Worm (Caenorhabditis elegans) whole organism, L3 larva: ENCODE measurements around the gene srd-74.

ENCODE experiments used
- R02D3.7 ChIP-seq: fragments of 150-350 bp; optimal IDR thresholded peaks from 2 replicates; lab custom pipeline; 2014; ENCODE audit warnings: missing biosample characterization, missing genetic modification characterization
- ZK546.5 ChIP-seq: sonication (generic microtip); optimal IDR thresholded peaks from 2 replicates; lab custom pipeline; 2017; ENCODE audit warnings: missing biosample characterization, missing genetic modification characterization
- aly-2 ChIP-seq: fragments of 150-350 bp; optimal IDR thresholded peaks from 2 replicates; lab custom pipeline; 2014; ENCODE audit warnings: missing biosample characterization, missing genetic modification characterization
- egl-27 ChIP-seq: sonication (generic microtip); optimal IDR thresholded peaks from 4 replicates; lab custom pipeline; 2017; ENCODE audit warnings: missing biosample characterization, missing genetic modification reagents, missing genetic modification characterization
- fkh-10 ChIP-seq: sonication (generic microtip); optimal IDR thresholded peaks from 2 replicates; lab custom pipeline; 2017; ENCODE audit warnings: missing biosample characterization, missing genetic modification reagents, missing genetic modification characterization
- fos-1 ChIP-seq: fragments of 150-350 bp; optimal IDR thresholded peaks from 2 replicates; lab custom pipeline; 2014; ENCODE audit warnings: missing biosample characterization, missing genetic modification characterization
- hmg-11 ChIP-seq: sonication (generic microtip); optimal IDR thresholded peaks from 2 replicates; lab custom pipeline; 2016; ENCODE audit warnings: missing genetic modification characterization, missing compliant biosample characterization
- lin-15B ChIP-seq: fragments of 150-350 bp; optimal IDR thresholded peaks from 2 replicates; lab custom pipeline; 2014; ENCODE audit warnings: missing biosample characterization, missing genetic modification characterization
- nfya-1 ChIP-seq: sonication (generic microtip); optimal IDR thresholded peaks from 2 replicates; lab custom pipeline; 2017; ENCODE audit warnings: missing genetic modification characterization, mild to moderate bottlenecking, missing compliant biosample characterization, antibody characterized with exemption, moderate library complexity; ENCODE audit not compliant: insufficient read depth
- nhr-11 ChIP-seq: fragments of 150-350 bp; optimal IDR thresholded peaks from 2 replicates; lab custom pipeline; 2014; ENCODE audit warnings: missing biosample characterization, missing genetic modification characterization
- nhr-25 ChIP-seq: sonication (generic microtip); optimal IDR thresholded peaks from 2 replicates; lab custom pipeline; 2017; ENCODE audit warnings: missing biosample characterization, missing genetic modification characterization
- nhr-77 ChIP-seq: fragments of 150-350 bp; optimal IDR thresholded peaks from 2 replicates; lab custom pipeline; 2014; ENCODE audit warnings: missing biosample characterization, missing genetic modification characterization
- sea-2 ChIP-seq: fragments of 150-350 bp; sonication (generic microtip); optimal IDR thresholded peaks from 4 replicates; lab custom pipeline; 2014; ENCODE audit warnings: missing biosample characterization, missing genetic modification reagents, missing genetic modification characterization
- ztf-11 ChIP-seq: fragments of 150-350 bp; optimal IDR thresholded peaks from 2 replicates; lab custom pipeline; 2014; ENCODE audit warnings: missing biosample characterization, missing genetic modification characterization

ce11 chrIII:11807418-11807817, 25.5 kb downstream of the srd-74 start, which contains the start of gene C18D11.10:
- no peak for TF ChIP-seq R02D3.7 (tag; lab: Kevin White, UChicago)
- no peak for TF ChIP-seq fkh-10
- TF ChIP-seq fos-1 (tag; lab: Kevin White, UChicago): no peak
- no peak for TF ChIP-seq ZK546.5 (tag; lab: Kevin White, UChicago)
- no peak for TF ChIP-seq ztf-11 (tag; lab: Kevin White, UChicago)
- no peak for TF ChIP-seq nhr-11 (tag; lab: Kevin White, UChicago)
- TF ChIP-seq nhr-25: no peak
- TF ChIP-seq egl-27 (tag; lab: Kevin White, UChicago): no peak
- no peak for TF ChIP-seq hmg-11 (tag; lab: Kevin White, UChicago)
- TF ChIP-seq aly-2 (tag; lab: Kevin White, UChicago): no peak
- no peak for TF ChIP-seq nhr-77 (tag; lab: Kevin White, UChicago)
- no peak for TF ChIP-seq sea-2
- TF ChIP-seq nfya-1 (tag; lab: Kevin White, UChicago): no peak
- TF ChIP-seq lin-15B (tag; lab: Kevin White, UChicago): no peak
